Worm (Caenorhabditis elegans) whole organism, mixed stage, embryonic: ENCODE data around the gene npp-18.

Experiments
- ceh-43 ChIP-seq: fragments of 200-800 bp; sonication (Bioruptor generic); optimal IDR thresholded peaks from 2 replicates; lab custom pipeline; 2018; ENCODE audit warnings: mild to moderate bottlenecking, missing genetic modification characterization, moderate library complexity, missing compliant biosample characterization
- cnd-1 ChIP-seq: fragments of 200-800 bp; sonication (Bioruptor generic); optimal IDR thresholded peaks from 2 replicates; lab custom pipeline; 2018; ENCODE audit warnings: mild to moderate bottlenecking, missing genetic modification characterization, missing compliant biosample characterization
- elt-1 ChIP-seq: sonication (generic microtip); optimal IDR thresholded peaks from 2 replicates; lab custom pipeline; 2017; ENCODE audit warnings: missing genetic modification characterization, mild to moderate bottlenecking, missing compliant biosample characterization, antibody characterized with exemption, moderate library complexity, borderline replicate concordance; ENCODE audit not compliant: insufficient read depth
- elt-3 ChIP-seq: fragments of 150-350 bp; optimal IDR thresholded peaks from 2 replicates; lab custom pipeline; 2014; ENCODE audit warnings: missing biosample characterization, missing genetic modification characterization
- lin-13 ChIP-seq: fragments of 150-350 bp; optimal IDR thresholded peaks from 2 replicates; lab custom pipeline; 2014; ENCODE audit warnings: missing biosample characterization, missing genetic modification characterization
- nhr-12 ChIP-seq: fragments of 150-350 bp; optimal IDR thresholded peaks from 2 replicates; lab custom pipeline; 2014; ENCODE audit warnings: missing biosample characterization, missing genetic modification characterization
- nhr-2 ChIP-seq: fragments of 150-350 bp; optimal IDR thresholded peaks from 2 replicates; lab custom pipeline; 2014; ENCODE audit warnings: missing biosample characterization, missing genetic modification characterization
- nhr-237 ChIP-seq: fragments of 150-350 bp; optimal IDR thresholded peaks from 2 replicates; lab custom pipeline; 2014; ENCODE audit warnings: missing biosample characterization, missing genetic modification characterization
- snpc-4 ChIP-seq: fragments of 150-350 bp; optimal IDR thresholded peaks from 2 replicates; lab custom pipeline; 2014; ENCODE audit warnings: missing biosample characterization, missing genetic modification characterization
- unc-39 ChIP-seq: fragments of 150-350 bp; optimal IDR thresholded peaks from 2 replicates; lab custom pipeline; 2014; ENCODE audit warnings: missing biosample characterization, missing genetic modification characterization
- unc-62 ChIP-seq: fragments of 150-350 bp; optimal IDR thresholded peaks from 2 replicates; lab custom pipeline; 2014; ENCODE audit warnings: missing biosample characterization, missing genetic modification reagents, missing genetic modification characterization
- ztf-11 ChIP-seq: fragments of 150-350 bp; optimal IDR thresholded peaks from 2 replicates; lab custom pipeline; 2014; ENCODE audit warnings: missing biosample characterization, missing genetic modification characterization

ce11 chrIII:13344538-13345136, 48.0 kb downstream of the npp-18 start, which contains the start of gene acaa-2:
- TF ChIP-seq nhr-2 (tag; lab: Kevin White, UChicago) (no peak), elt-1 (tag; lab: Kevin White, UChicago) (no peak), unc-39 (tag; lab: Kevin White, UChicago) (no peak), unc-62 (GFP tag; lab: Kevin White, UChicago) (no peak), nhr-12 (tag; lab: Kevin White, UChicago) (no peak), elt-3 (tag; lab: Kevin White, UChicago) (no peak), lin-13 (tag; lab: Kevin White, UChicago) (no peak), nhr-237 (peak; percentile 5), ztf-11 (tag; lab: Kevin White, UChicago) (no peak), cnd-1 (no peak), snpc-4 (tag; lab: Kevin White, UChicago) (no peak), ceh-43 (GFP tag; lab: Kevin White, UChicago) (no peak)
